Worm (Caenorhabditis elegans): Measurements from ENCODE around the gene srj-54.
A peak's percentile ranks its signal among the peaks of the same experiment; 100 is the strongest.

DNA sequence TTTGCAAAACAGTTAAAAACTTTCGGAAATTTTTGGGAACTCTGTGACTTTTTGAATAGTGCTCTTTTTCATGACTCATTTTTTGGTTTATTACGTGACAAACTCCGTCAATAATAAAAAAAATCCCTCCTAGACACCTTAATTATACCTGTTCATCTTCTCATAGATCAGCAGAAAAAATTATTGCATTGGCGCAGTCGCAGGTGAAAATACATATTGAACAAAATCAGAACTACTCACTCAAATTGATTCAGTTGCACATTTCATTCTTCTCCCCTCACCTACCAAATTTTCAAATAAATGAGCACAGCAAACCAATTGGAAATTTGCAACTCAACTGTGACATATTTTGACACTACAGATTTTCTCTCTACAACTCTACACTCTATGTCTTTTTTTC lies 33.3 kb upstream of the srj-54 start, which contains the start of gene srh-127:
- TF ChIP-seq nhr-237 (tag; optimal IDR thresholded peaks at IDR 0.05) (no peak), nhr-11 (tag; optimal IDR thresholded peaks at IDR 0.05) (no peak), lsy-2 (tag; optimal IDR thresholded peaks at IDR 0.05) (no peak), lin-15B (tag; optimal IDR thresholded peaks at IDR 0.05) (no peak), efl-1 (optimal IDR thresholded peaks at IDR 0.05) (no peak), efl-1 (GFP tag; optimal IDR thresholded peaks at IDR 0.05 in 1 of 2) (peak in 1 of 2 experiments; percentile 17), ceh-88 (GFP tag; IDR thresholded peaks at IDR 0.05) (no peak), lin-35 (GFP tag; optimal IDR thresholded peaks at IDR 0.05) (no peak), zip-4 (GFP tag; optimal IDR thresholded peaks at IDR 0.05) (no peak), dsc-1 (tag; optimal IDR thresholded peaks at IDR 0.05) (no peak), blmp-1 (tag; optimal IDR thresholded peaks at IDR 0.05) (no peak), lin-13 (GFP tag; optimal IDR thresholded peaks at IDR 0.05) (no peak), ceh-82 (tag; optimal IDR thresholded peaks at IDR 0.05) (no peak)
